Fruit fly (Drosophila melanogaster): ENCODE results near the gene hoe2.

- TF ChIP-seq h (GFP tag; optimal IDR thresholded peaks at IDR 0.05) (peak; percentile 16), foxo (GFP tag; optimal IDR thresholded peaks at IDR 0.05) (no peak), usp (GFP tag; optimal IDR thresholded peaks at IDR 0.05) (no peak), Dfd (GFP tag; optimal IDR thresholded peaks at IDR 0.05) (no peak), br (GFP tag; optimal IDR thresholded peaks at IDR 0.05) (no peak)
Observed at dm6 chr2L:4907986-4908385, 28.3 kb downstream of the hoe2 start.
